Fruit fly (Drosophila melanogaster) whole organism, prepupa: ENCODE measurements around the gene Pgm1.

Source experiments
- Blimp-1 ChIP-seq: fragments of 200-800 bp; sonication (Bioruptor generic); optimal IDR thresholded peaks from 3 replicates; lab custom pipeline; 2017; ENCODE audit warnings: missing biosample characterization, missing genetic modification characterization, mild to moderate bottlenecking, moderate library complexity, missing genetic modification reagents
- CG11294 ChIP-seq: fragments of 200-800 bp; sonication (Bioruptor generic); IDR thresholded peaks from 2 replicates; pipeline ENCODE4 v1.3.6; 2022; ENCODE audit warnings: missing biosample characterization, missing genetic modification characterization
- CG11902 ChIP-seq: fragments of 200-800 bp; sonication (Bioruptor generic); optimal IDR thresholded peaks from 3 replicates; lab custom pipeline; 2016; ENCODE audit warnings: missing biosample characterization, missing genetic modification characterization
- CG15336 ChIP-seq: fragments of 200-800 bp; sonication (Bioruptor generic); IDR thresholded peaks from 2 replicates; pipeline ENCODE4 v1.3.6; 2022; ENCODE audit warnings: missing biosample characterization, missing genetic modification characterization
- CG1621 ChIP-seq: fragments of 200-800 bp; sonication (Bioruptor generic); optimal IDR thresholded peaks from 3 replicates; lab custom pipeline; 2018; ENCODE audit warnings: missing biosample characterization, mild to moderate bottlenecking, missing genetic modification characterization
- CG16779 ChIP-seq: fragments of 200-800 bp; sonication (Bioruptor generic); optimal IDR thresholded peaks from 3 replicates; lab custom pipeline; 2017; ENCODE audit warnings: missing biosample characterization, mild to moderate bottlenecking, missing genetic modification characterization
- CG3032 ChIP-seq: fragments of 200-800 bp; optimal IDR thresholded peaks from 2 replicates; lab custom pipeline; 2019; ENCODE audit warnings: missing biosample characterization, mild to moderate bottlenecking, missing genetic modification characterization, moderate library complexity
- CG31627 ChIP-seq: fragments of 200-800 bp; sonication (Bioruptor generic); optimal IDR thresholded peaks from 3 replicates; lab custom pipeline; 2016; ENCODE audit warnings: missing biosample characterization, missing genetic modification characterization
- CG34406 ChIP-seq: fragments of 200-800 bp; sonication (Bioruptor generic); optimal IDR thresholded peaks from 3 replicates; lab custom pipeline; 2016; ENCODE audit warnings: missing biosample characterization, missing genetic modification characterization
- CG3919 ChIP-seq: fragments of 200-800 bp; sonication (Bioruptor generic); optimal IDR thresholded peaks from 3 replicates; lab custom pipeline; 2016; ENCODE audit warnings: missing biosample characterization, missing genetic modification characterization
- CG6792 ChIP-seq: fragments of 200-800 bp; sonication (Bioruptor generic); optimal IDR thresholded peaks from 3 replicates; lab custom pipeline; 2016; ENCODE audit warnings: missing biosample characterization, missing genetic modification characterization
- CG6808 ChIP-seq: fragments of 200-800 bp; sonication (Bioruptor generic); optimal IDR thresholded peaks from 3 replicates; lab custom pipeline; 2017; ENCODE audit warnings: missing biosample characterization, missing genetic modification characterization, mild to moderate bottlenecking, moderate library complexity, missing genetic modification reagents
- CG6854 ChIP-seq: fragments of 200-800 bp; sonication (Bioruptor generic); optimal IDR thresholded peaks from 2 replicates; lab custom pipeline; 2017; ENCODE audit warnings: missing biosample characterization, mild to moderate bottlenecking, missing genetic modification characterization
- CG7368 ChIP-seq: fragments of 200-800 bp; sonication (Bioruptor generic); optimal IDR thresholded peaks from 3 replicates; lab custom pipeline; 2016; ENCODE audit warnings: missing biosample characterization, missing genetic modification characterization
- CG8119 ChIP-seq: fragments of 200-800 bp; sonication (Bioruptor generic); IDR thresholded peaks from 3 replicates; pipeline ENCODE4 v1.3.6; 2022; ENCODE audit warnings: missing biosample characterization, missing genetic modification characterization
- CG8632 ChIP-seq: fragments of 200-800 bp; sonication (Bioruptor generic); optimal IDR thresholded peaks from 3 replicates; lab custom pipeline; 2016; ENCODE audit warnings: missing biosample characterization, missing genetic modification characterization
- Eip78C ChIP-seq: fragments of 200-800 bp; sonication (Bioruptor generic); peaks from one replicate; lab custom pipeline; 2016; ENCODE audit warnings: missing biosample characterization, missing genetic modification characterization
- Eip93F ChIP-seq: fragments of 200-800 bp; sonication (Bioruptor generic); optimal IDR thresholded peaks from 2 replicates; lab custom pipeline; 2016; ENCODE audit warnings: missing biosample characterization, mild to moderate bottlenecking, missing genetic modification characterization
- Ets21C ChIP-seq: fragments of 200-800 bp; sonication (Bioruptor generic); optimal IDR thresholded peaks from 3 replicates; lab custom pipeline; 2016; ENCODE audit warnings: missing biosample characterization, missing genetic modification characterization
- Ets96B ChIP-seq: fragments of 200-800 bp; optimal IDR thresholded peaks from 2 replicates; lab custom pipeline; 2019; ENCODE audit warnings: missing biosample characterization, mild to moderate bottlenecking, missing genetic modification characterization, moderate library complexity
- Gug ChIP-seq: fragments of 200-800 bp; sonication (Bioruptor generic); IDR thresholded peaks from 2 replicates; pipeline ENCODE4 v1.3.6; 2022; ENCODE audit warnings: missing biosample characterization, missing genetic modification characterization
- Hr39 ChIP-seq: fragments of 200-800 bp; sonication (Bioruptor generic); optimal IDR thresholded peaks from 2 replicates; lab custom pipeline; 2016; ENCODE audit warnings: missing biosample characterization, missing genetic modification characterization
- Hr4 ChIP-seq: fragments of 200-800 bp; sonication (Bioruptor generic); optimal IDR thresholded peaks from 3 replicates; lab custom pipeline; 2016; ENCODE audit warnings: missing biosample characterization, missing genetic modification characterization
- Lpt ChIP-seq: fragments of 200-800 bp; sonication (Bioruptor generic); optimal IDR thresholded peaks from 3 replicates; lab custom pipeline; 2016; ENCODE audit warnings: missing biosample characterization, missing genetic modification characterization
- OdsH ChIP-seq: fragments of 200-800 bp; sonication (Bioruptor generic); optimal IDR thresholded peaks from 3 replicates; lab custom pipeline; 2016; ENCODE audit warnings: missing biosample characterization, missing genetic modification characterization
- Sox102F ChIP-seq: fragments of 200-800 bp; sonication (Bioruptor generic); optimal IDR thresholded peaks from 2 replicates; lab custom pipeline; 2016; ENCODE audit warnings: missing biosample characterization, mild to moderate bottlenecking, missing genetic modification characterization
- Sox14 ChIP-seq: fragments of 200-800 bp; sonication (Bioruptor generic); optimal IDR thresholded peaks from 3 replicates; lab custom pipeline; 2016; ENCODE audit warnings: missing biosample characterization, missing genetic modification characterization
- Sox15 ChIP-seq: fragments of 200-800 bp; sonication (Bioruptor generic); optimal IDR thresholded peaks from 3 replicates; lab custom pipeline; 2016; ENCODE audit warnings: missing biosample characterization, missing genetic modification characterization
- cyc ChIP-seq: fragments of 200-800 bp; sonication (Bioruptor generic); optimal IDR thresholded peaks from 3 replicates; lab custom pipeline; 2016; ENCODE audit warnings: missing biosample characterization, missing genetic modification characterization
- dsx ChIP-seq: fragments of 200-800 bp; optimal IDR thresholded peaks from 3 replicates; lab custom pipeline; 2019; ENCODE audit warnings: missing biosample characterization, mild to moderate bottlenecking, missing genetic modification characterization, moderate library complexity; ENCODE audit not compliant: poor library complexity, severe bottlenecking
- eg ChIP-seq: fragments of 200-800 bp; sonication (Bioruptor generic); IDR thresholded peaks from 3 replicates; pipeline ENCODE4 v1.3.6; 2022; ENCODE audit warnings: missing biosample characterization, missing genetic modification characterization
- esn ChIP-seq: fragments of 200-800 bp; sonication (Bioruptor generic); optimal IDR thresholded peaks from 2 replicates; lab custom pipeline; 2016; ENCODE audit warnings: missing biosample characterization, mild to moderate bottlenecking, missing genetic modification characterization, moderate library complexity
- fd85E ChIP-seq: fragments of 200-800 bp; sonication (Bioruptor generic); optimal IDR thresholded peaks from 3 replicates; lab custom pipeline; 2016; ENCODE audit warnings: missing biosample characterization, missing genetic modification characterization
- lz ChIP-seq: fragments of 200-800 bp; sonication (Bioruptor generic); optimal IDR thresholded peaks from 3 replicates; lab custom pipeline; 2016; ENCODE audit warnings: missing biosample characterization, missing genetic modification characterization
- pdm3 ChIP-seq: fragments of 200-800 bp; sonication (Bioruptor generic); optimal IDR thresholded peaks from 3 replicates; lab custom pipeline; 2016; ENCODE audit warnings: missing biosample characterization, missing genetic modification characterization
- svp ChIP-seq: fragments of 200-800 bp; sonication (Bioruptor generic); peaks from one replicate; lab custom pipeline; 2016; ENCODE audit warnings: missing biosample characterization, missing genetic modification characterization
- topi ChIP-seq: fragments of 200-800 bp; sonication (Bioruptor generic); optimal IDR thresholded peaks from 3 replicates; lab custom pipeline; 2016; ENCODE audit warnings: missing biosample characterization, missing genetic modification characterization

Pgm1 gene

DNA sequence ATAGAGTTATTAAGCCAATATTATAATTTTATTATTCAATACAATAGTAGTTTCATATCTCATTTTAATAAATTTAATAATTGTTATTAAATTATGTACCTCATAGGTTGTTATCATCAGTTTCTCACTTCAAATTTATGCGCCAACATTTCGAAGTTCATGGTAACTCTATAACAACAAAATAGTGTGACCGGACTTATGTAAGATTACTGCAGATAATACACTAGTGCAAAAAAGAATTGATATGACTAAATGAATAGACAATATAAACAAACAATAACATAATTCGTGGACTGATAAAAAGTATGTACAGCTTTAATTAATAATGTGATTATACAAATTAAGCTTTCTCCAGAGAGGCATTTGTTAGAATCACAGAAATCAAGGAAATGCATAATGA, 6.5 kb downstream of the Pgm1 start, which contains the start of gene Strump:
Gene Strump, plus strand, starts transcription at position 212 of the 400 bp plus-strand sequence.
- TF ChIP-seq Sox14, result no peak
- TF ChIP-seq Hr39 (GFP tag; lab: Kevin White, UChicago), result no peak
- no peak for TF ChIP-seq CG3032 (tag; lab: Kevin White, UChicago)
- TF ChIP-seq, all 60 proteins: peak for 0

DNA sequence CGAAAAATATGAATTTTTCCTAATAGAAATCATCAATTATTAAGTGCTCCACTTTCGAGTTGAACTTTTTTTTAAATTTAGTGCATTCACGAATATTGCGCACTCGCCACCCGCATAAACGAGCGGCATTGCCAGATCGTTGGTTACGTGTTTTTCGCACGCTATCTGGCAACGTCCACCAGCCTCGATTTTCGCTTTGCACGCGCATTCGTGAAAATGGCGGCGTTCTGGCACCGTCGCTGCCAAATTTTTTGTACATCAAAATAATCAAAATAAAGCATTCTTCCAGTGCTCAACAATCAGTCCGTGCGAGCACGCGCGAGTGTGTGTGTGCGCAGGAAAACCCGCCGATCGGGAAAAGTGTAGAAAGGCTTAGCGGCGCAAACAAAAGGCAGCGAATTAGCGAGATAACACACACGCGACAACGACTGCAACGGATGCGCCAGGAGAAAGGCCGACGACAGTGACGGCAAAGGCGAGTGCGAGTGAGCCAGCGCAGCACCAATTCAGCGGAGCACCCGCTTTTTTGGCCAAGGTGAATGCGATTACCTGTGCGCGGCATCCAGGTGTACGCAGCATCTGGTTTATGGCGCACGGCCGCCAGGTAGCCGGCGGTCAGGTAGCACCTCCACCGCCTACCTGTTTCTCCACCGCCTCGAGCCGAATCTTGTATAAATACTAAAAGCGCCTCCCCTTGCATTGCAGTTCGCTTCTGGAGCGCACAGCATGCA, 14.6 kb downstream of the Pgm1 start:
- TF ChIP-seq OdsH (GFP tag; lab: Kevin White, UChicago), result no peak
- peak; percentile 77 for TF ChIP-seq CG34406 (GFP tag; lab: Kevin White, UChicago)
- no peak for TF ChIP-seq fd85E
- TF ChIP-seq topi, result peak; percentile 91
- peak; percentile 92 for TF ChIP-seq Sox14
- no peak for TF ChIP-seq CG1621
- no peak for TF ChIP-seq CG16779 (tag; lab: Kevin White, UChicago)
- peak; percentile 68 for TF ChIP-seq Blimp-1 (GFP tag; lab: Kevin White, UChicago)
- peak; percentile 87 for TF ChIP-seq CG15336 (GFP tag; lab: Robert Waterston, UW)
- peak; percentile 75 for TF ChIP-seq CG11902
- peak; percentile 65 for TF ChIP-seq CG6854
- TF ChIP-seq CG6792 (GFP tag; lab: Kevin White, UChicago), result peak; percentile 84
- peak; percentile 92 for TF ChIP-seq CG31627 (GFP tag; lab: Kevin White, UChicago)
- peak; percentile 85 for TF ChIP-seq CG7368 (GFP tag; lab: Kevin White, UChicago)
- peak; percentile 97 for TF ChIP-seq Eip78C
- peak; percentile 90 for TF ChIP-seq lz (GFP tag; lab: Kevin White, UChicago)
- TF ChIP-seq Lpt (GFP tag; lab: Kevin White, UChicago), result no peak
- TF ChIP-seq eg (GFP tag; lab: Robert Waterston, UW), result peak; percentile 90; the same call in 2 of the 3 replicates
- peak; percentile 73 for TF ChIP-seq dsx (GFP tag; lab: Kevin White, UChicago)
- TF ChIP-seq svp, result no peak
- TF ChIP-seq Hr4 (GFP tag; lab: Kevin White, UChicago), result peak; percentile 88
- peak; percentile 82 for TF ChIP-seq Ets96B (tag; lab: Kevin White, UChicago)
- TF ChIP-seq CG6808 (GFP tag; lab: Kevin White, UChicago), result no peak
- TF ChIP-seq cyc, result peak; percentile 87
- TF ChIP-seq pdm3 (GFP tag; lab: Kevin White, UChicago), result no peak
- peak; percentile 62; the same call in 1 of the 2 replicates for TF ChIP-seq CG11294 (GFP tag; lab: Robert Waterston, UW)
- no peak for TF ChIP-seq Ets21C (GFP tag; lab: Kevin White, UChicago)
- peak; percentile 92 for TF ChIP-seq esn (GFP tag; lab: Kevin White, UChicago)
- peak; percentile 80 for TF ChIP-seq CG8632
- TF ChIP-seq Sox102F (GFP tag; lab: Kevin White, UChicago), result peak; percentile 83
- peak; percentile 77 for TF ChIP-seq Sox15
- peak; percentile 80 for TF ChIP-seq CG3032 (tag; lab: Kevin White, UChicago)
- peak; percentile 77 for TF ChIP-seq Gug
- peak; percentile 92 for TF ChIP-seq Eip93F
- peak; percentile 86 for TF ChIP-seq CG3919 (GFP tag; lab: Kevin White, UChicago)
- TF ChIP-seq, all 60 proteins: peak for 26

DNA sequence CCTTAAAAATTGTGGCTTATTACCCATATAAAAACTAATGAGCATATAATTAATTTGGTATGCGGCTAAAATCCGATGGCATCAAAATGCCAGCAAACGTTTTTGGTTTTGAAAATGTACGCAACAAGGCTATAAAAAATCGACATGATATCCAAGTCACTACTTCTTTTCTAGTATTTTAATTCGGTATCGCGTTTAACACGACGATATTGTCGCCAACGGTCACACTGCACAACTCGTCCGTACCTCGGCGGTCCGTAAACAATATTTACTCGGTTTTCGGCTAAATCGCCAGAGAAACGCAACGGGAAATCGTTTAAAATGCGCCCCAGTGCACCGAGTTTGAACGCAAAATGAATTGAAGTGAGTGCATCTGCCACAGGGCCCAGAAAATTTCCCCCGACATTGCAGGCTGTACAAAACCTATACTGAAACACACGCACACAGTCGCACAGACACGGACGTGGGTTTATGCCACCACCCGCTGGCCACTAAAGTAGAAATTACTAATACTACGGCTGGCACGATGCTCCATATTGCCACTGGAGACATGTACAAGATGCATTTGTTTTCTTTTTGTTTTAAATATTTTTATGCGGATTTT, 15.2 kb downstream of the Pgm1 start, which contains the start of gene Taf4:
Gene Taf4, plus strand, starts transcription at position 210 of the 604 bp plus-strand sequence.
- TF ChIP-seq CG8119 (GFP tag; lab: Robert Waterston, UW) (peak; percentile 89; the same call in 1 of the 3 replicates), CG15336 (GFP tag; lab: Robert Waterston, UW) (no peak)
